Fruit fly (Drosophila melanogaster) whole organism, embryonic: ENCODE results near the gene CG31495.

Source experiments
- Atf-2 ChIP-seq: fragments of 200-800 bp; sonication (Bioruptor generic); optimal IDR thresholded peaks from 2 replicates; lab custom pipeline; 2016; ENCODE audit warnings: missing biosample characterization, missing genetic modification characterization
- CG10267 ChIP-seq: fragments of 200-800 bp; sonication (Bioruptor generic); optimal IDR thresholded peaks from 2 replicates; lab custom pipeline; 2018; ENCODE audit warnings: missing biosample characterization, mild to moderate bottlenecking, missing genetic modification characterization, moderate library complexity
- CG11093 ChIP-seq: fragments of 200-800 bp; sonication (Bioruptor generic); IDR thresholded peaks from 3 replicates; pipeline ENCODE4 v1.3.6; 2022; ENCODE audit warnings: missing biosample characterization, missing genetic modification characterization
- CG13296 ChIP-seq: fragments of 200-800 bp; sonication (Bioruptor generic); optimal IDR thresholded peaks from 3 replicates; lab custom pipeline; 2018; ENCODE audit warnings: missing biosample characterization, mild to moderate bottlenecking, missing genetic modification characterization
- CG13775 ChIP-seq: fragments of 200-800 bp; sonication (Bioruptor generic); optimal IDR thresholded peaks from 3 replicates; lab custom pipeline; 2017; ENCODE audit warnings: missing biosample characterization, mild to moderate bottlenecking, missing genetic modification characterization
- CG1603 ChIP-seq: fragments of 200-800 bp; sonication (Bioruptor generic); optimal IDR thresholded peaks from 2 replicates; lab custom pipeline; 2019; ENCODE audit warnings: missing biosample characterization, mild to moderate bottlenecking, missing genetic modification characterization, moderate library complexity
- CG17361 ChIP-seq: fragments of 200-800 bp; sonication (Bioruptor generic); IDR thresholded peaks from 3 replicates; pipeline ENCODE4 v1.3.6; 2022; ENCODE audit warnings: missing biosample characterization, missing genetic modification characterization
- CG18262 ChIP-seq: fragments of 200-800 bp; optimal IDR thresholded peaks from 3 replicates; lab custom pipeline; 2019; ENCODE audit warnings: missing biosample characterization, mild to moderate bottlenecking, missing genetic modification characterization, moderate library complexity
- CG2875 ChIP-seq: fragments of 200-800 bp; sonication (Bioruptor generic); optimal IDR thresholded peaks from 2 replicates; lab custom pipeline; 2017; ENCODE audit warnings: missing biosample characterization, mild to moderate bottlenecking, missing genetic modification characterization, missing genetic modification reagents
- CG30403 ChIP-seq: fragments of 200-800 bp; sonication (Bioruptor generic); optimal IDR thresholded peaks from 3 replicates; lab custom pipeline; 2016; ENCODE audit warnings: missing biosample characterization, missing genetic modification characterization
- CG3065 ChIP-seq: fragments of 200-800 bp; sonication (Bioruptor generic); optimal IDR thresholded peaks from 2 replicates; lab custom pipeline; 2016; ENCODE audit warnings: missing biosample characterization, missing genetic modification characterization
- CG4360 ChIP-seq: fragments of 200-800 bp; sonication (Bioruptor generic); IDR thresholded peaks from 2 replicates; pipeline ENCODE4 v1.3.6; 2022; ENCODE audit warnings: missing biosample characterization, missing genetic modification characterization
- CG8281 ChIP-seq: fragments of 200-800 bp; sonication (Bioruptor generic); optimal IDR thresholded peaks from 2 replicates; lab custom pipeline; 2018; ENCODE audit warnings: missing biosample characterization, mild to moderate bottlenecking, missing genetic modification characterization, moderate library complexity
- CG8765 ChIP-seq: fragments of 200-800 bp; sonication (Bioruptor generic); IDR thresholded peaks from 2 replicates; pipeline ENCODE4 v1.3.6; 2022; ENCODE audit warnings: missing biosample characterization, missing genetic modification characterization
- CG9817 ChIP-seq: fragments of 200-800 bp; sonication (Bioruptor generic); optimal IDR thresholded peaks from 2 replicates; lab custom pipeline; 2018; ENCODE audit warnings: missing biosample characterization, mild to moderate bottlenecking, missing genetic modification characterization, moderate library complexity
- HLH3B ChIP-seq: fragments of 200-800 bp; sonication (Bioruptor generic); IDR thresholded peaks from 2 replicates; pipeline ENCODE4 v1.3.6; 2022; ENCODE audit warnings: missing biosample characterization, missing genetic modification characterization
- HLHmδ ChIP-seq: fragments of 200-800 bp; sonication (Bioruptor generic); optimal IDR thresholded peaks from 2 replicates; lab custom pipeline; 2018; ENCODE audit warnings: missing biosample characterization, mild to moderate bottlenecking, missing genetic modification characterization, moderate library complexity
- Jarid2 ChIP-seq: fragments of 200-800 bp; sonication (Bioruptor generic); optimal IDR thresholded peaks from 3 replicates; lab custom pipeline; 2017; ENCODE audit warnings: mild to moderate bottlenecking, missing biosample characterization, missing genetic modification reagents, missing genetic modification characterization
- NFAT ChIP-seq: fragments of 200-800 bp; sonication (Bioruptor generic); IDR thresholded peaks from 2 replicates; pipeline ENCODE4 v1.3.6; 2022; ENCODE audit warnings: missing biosample characterization, missing genetic modification characterization
- NfI ChIP-seq: fragments of 200-800 bp; sonication (Bioruptor generic); optimal IDR thresholded peaks from 3 replicates; lab custom pipeline; 2018; ENCODE audit warnings: missing biosample characterization, mild to moderate bottlenecking, missing genetic modification characterization, moderate library complexity
- Oli ChIP-seq: fragments of 200-800 bp; sonication (Bioruptor generic); optimal IDR thresholded peaks from 2 replicates; lab custom pipeline; 2018; ENCODE audit warnings: missing biosample characterization, mild to moderate bottlenecking, missing genetic modification characterization, moderate library complexity
- Stat92E ChIP-seq, 3 experiments: fragments of >200 bp in 2 of 3; fragments of 200-800 bp in 1 of 3; sonication (Bioruptor generic) in 1 of 3; optimal IDR thresholded peaks; 2 replicates each; lab custom pipeline; 2017 to 2019; ENCODE audit warnings: missing biosample characterization in 3 of 3, missing genetic modification characterization in 3 of 3, mild to moderate bottlenecking in 1 of 3, moderate library complexity in 1 of 3
- Vsx1 ChIP-seq: fragments of 200-800 bp; sonication (Bioruptor generic); optimal IDR thresholded peaks from 2 replicates; lab custom pipeline; 2017; ENCODE audit warnings: missing biosample characterization, mild to moderate bottlenecking, missing genetic modification characterization, missing genetic modification reagents
- abd-A ChIP-seq: fragments of 200-800 bp; sonication (Bioruptor generic); optimal IDR thresholded peaks from 3 replicates; lab custom pipeline; 2019; ENCODE audit warnings: missing biosample characterization, mild to moderate bottlenecking, missing genetic modification characterization, moderate library complexity
- bab2 ChIP-seq: fragments of 200-800 bp; sonication (Bioruptor generic); optimal IDR thresholded peaks from 2 replicates; lab custom pipeline; 2016; ENCODE audit warnings: missing biosample characterization, missing genetic modification characterization
- bowl ChIP-seq: fragments of 200-800 bp; sonication (Bioruptor generic); IDR thresholded peaks from 2 replicates; pipeline ENCODE4 v1.3.6; 2022; ENCODE audit warnings: missing biosample characterization, missing genetic modification characterization
- btn ChIP-seq: fragments of 200-800 bp; sonication (Bioruptor generic); optimal IDR thresholded peaks from 2 replicates; lab custom pipeline; 2016; ENCODE audit warnings: missing biosample characterization, missing genetic modification characterization
- cg ChIP-seq: fragments of 200-800 bp; sonication (Bioruptor generic); optimal IDR thresholded peaks from 3 replicates; lab custom pipeline; 2019; ENCODE audit warnings: missing biosample characterization, mild to moderate bottlenecking, missing genetic modification characterization, moderate library complexity
- danr ChIP-seq: fragments of 200-800 bp; sonication (Bioruptor generic); IDR thresholded peaks from 2 replicates; pipeline ENCODE4 v1.3.6; 2022; ENCODE audit warnings: missing biosample characterization, missing genetic modification characterization
- eve ChIP-seq, 2 experiments: fragments of >200 bp; optimal IDR thresholded peaks; 2 replicates each; lab custom pipeline; 2017; ENCODE audit warnings: missing biosample characterization in 2 of 2, missing genetic modification characterization in 2 of 2
- fd102C ChIP-seq: fragments of 200-800 bp; sonication (Bioruptor generic); optimal IDR thresholded peaks from 2 replicates; lab custom pipeline; 2018; ENCODE audit warnings: missing biosample characterization, mild to moderate bottlenecking, missing genetic modification characterization, moderate library complexity
- grn ChIP-seq: fragments of 200-800 bp; sonication (Bioruptor generic); optimal IDR thresholded peaks from 3 replicates; lab custom pipeline; 2017; ENCODE audit warnings: missing biosample characterization, missing genetic modification characterization
- gsb-n ChIP-seq: fragments of 200-800 bp; sonication (Bioruptor generic); optimal IDR thresholded peaks from 3 replicates; lab custom pipeline; 2018; ENCODE audit warnings: missing biosample characterization, mild to moderate bottlenecking, missing genetic modification characterization
- klu ChIP-seq: fragments of 200-800 bp; sonication (Bioruptor generic); IDR thresholded peaks from 2 replicates; pipeline ENCODE4 v1.3.6; 2022; ENCODE audit warnings: missing biosample characterization, missing genetic modification characterization
- mld ChIP-seq: fragments of 200-800 bp; sonication (Bioruptor generic); IDR thresholded peaks from 3 replicates; pipeline ENCODE4 v1.3.6; 2022; ENCODE audit warnings: missing biosample characterization, missing genetic modification characterization; ENCODE audit not compliant: partially characterized antibody
- nmo ChIP-seq: fragments of 200-800 bp; sonication (Bioruptor generic); optimal IDR thresholded peaks from 2 replicates; lab custom pipeline; 2018; ENCODE audit warnings: missing biosample characterization, mild to moderate bottlenecking, missing genetic modification characterization, moderate library complexity
- onecut ChIP-seq: fragments of 200-800 bp; sonication (Bioruptor generic); IDR thresholded peaks from 2 replicates; pipeline ENCODE4 v1.3.6; 2022; ENCODE audit warnings: missing biosample characterization, missing genetic modification characterization
- otp ChIP-seq: fragments of 200-800 bp; sonication (Bioruptor generic); IDR thresholded peaks from 3 replicates; pipeline ENCODE4, ENCODE4 v1.3.6; 2022; ENCODE audit warnings: missing biosample characterization, missing genetic modification characterization
- p53 ChIP-seq: fragments of 200-800 bp; sonication (Bioruptor generic); optimal IDR thresholded peaks from 2 replicates; lab custom pipeline; 2016; ENCODE audit warnings: missing biosample characterization, missing genetic modification characterization
- pb ChIP-seq: fragments of 200-800 bp; sonication (Bioruptor generic); optimal IDR thresholded peaks from 3 replicates; lab custom pipeline; 2016; ENCODE audit warnings: missing biosample characterization, missing genetic modification characterization
- phol ChIP-seq: fragments of 200-800 bp; sonication (Bioruptor generic); optimal IDR thresholded peaks from 3 replicates; lab custom pipeline; 2018; ENCODE audit warnings: missing biosample characterization, mild to moderate bottlenecking, missing genetic modification characterization, moderate library complexity
- seq ChIP-seq: fragments of 200-800 bp; sonication (Bioruptor generic); IDR thresholded peaks from 2 replicates; pipeline ENCODE4 v1.3.6; 2022; ENCODE audit warnings: missing biosample characterization, missing genetic modification characterization
- sima ChIP-seq: fragments of 200-800 bp; sonication (Bioruptor generic); optimal IDR thresholded peaks from 2 replicates; lab custom pipeline; 2016; ENCODE audit warnings: missing biosample characterization, missing genetic modification characterization
- slou ChIP-seq: fragments of 200-800 bp; sonication (Bioruptor generic); optimal IDR thresholded peaks from 3 replicates; lab custom pipeline; 2016; ENCODE audit warnings: missing biosample characterization, missing genetic modification characterization
- tio ChIP-seq: fragments of 200-800 bp; sonication (Bioruptor generic); optimal IDR thresholded peaks from 2 replicates; lab custom pipeline; 2017; ENCODE audit warnings: missing biosample characterization, missing genetic modification characterization, inconsistent platforms
- trem ChIP-seq: fragments of 200-800 bp; optimal IDR thresholded peaks from 3 replicates; lab custom pipeline; 2019; ENCODE audit warnings: missing biosample characterization, mild to moderate bottlenecking, missing genetic modification characterization, moderate library complexity
- ttk ChIP-seq: fragments of 200-800 bp; sonication (Bioruptor generic); IDR thresholded peaks from 2 replicates; pipeline ENCODE4 v2.1.2; 2022; ENCODE audit warnings: missing biosample characterization, missing genetic modification characterization
- unpg ChIP-seq: fragments of 200-800 bp; sonication (Bioruptor generic); optimal IDR thresholded peaks from 3 replicates; lab custom pipeline; 2018; ENCODE audit warnings: missing biosample characterization, mild to moderate bottlenecking, missing genetic modification characterization, moderate library complexity
- z ChIP-seq: fragments of 200-800 bp; sonication (Bioruptor generic); IDR thresholded peaks from 3 replicates; pipeline ENCODE4 v1.3.6; 2022; ENCODE audit warnings: missing biosample characterization, missing genetic modification characterization
- zf30C ChIP-seq: fragments of 200-800 bp; sonication (Bioruptor generic); optimal IDR thresholded peaks from 3 replicates; lab custom pipeline; 2018; ENCODE audit warnings: missing biosample characterization, mild to moderate bottlenecking, missing genetic modification characterization

The CG31495 gene

dm6 chr3R:13815566-13816374 lies 24.0 kb downstream of the CG31495 start (continued):
- TF ChIP-seq CG30403 (GFP tag; lab: Kevin White, UChicago) (peak; percentile 12), gsb-n (tag; lab: Kevin White, UChicago) (no peak), NFAT (GFP tag; lab: Robert Waterston, UW) (no peak), bab2 (GFP tag; lab: Kevin White, UChicago) (no peak), Vsx1 (GFP tag; lab: Kevin White, UChicago) (no peak), CG8281 (tag; lab: Kevin White, UChicago) (no peak), slou (GFP tag; lab: Kevin White, UChicago) (no peak), grn (GFP tag; lab: Kevin White, UChicago) (no peak), Atf-2 (GFP tag; lab: Kevin White, UChicago) (no peak), p53 (GFP tag; lab: Kevin White, UChicago) (no peak), CG2875 (GFP tag; lab: Kevin White, UChicago) (no peak), Stat92E (GFP tag; optimal IDR thresholded peaks at IDR 0.05; lab: Kevin White, UChicago) (no peak), NfI (GFP tag; lab: Kevin White, UChicago) (no peak), Oli (tag; lab: Kevin White, UChicago) (peak; percentile 15), CG3065 (GFP tag; lab: Kevin White, UChicago) (no peak), Jarid2 (GFP tag; lab: Kevin White, UChicago) (no peak), otp (GFP tag; lab: Robert Waterston, UW) (no peak), seq (GFP tag; lab: Robert Waterston, UW) (no peak), klu (GFP tag; lab: Robert Waterston, UW) (no peak), sima (no peak), danr (GFP tag; lab: Robert Waterston, UW) (no peak), cg (GFP tag; lab: Kevin White, UChicago) (no peak), zf30C (GFP tag; lab: Kevin White, UChicago) (no peak), CG13775 (no peak), fd102C (GFP tag; lab: Kevin White, UChicago) (no peak), btn (no peak), CG8765 (no peak), CG18262 (tag; lab: Kevin White, UChicago) (peak; percentile 1), ttk (no peak), HLHmδ (GFP tag; lab: Kevin White, UChicago) (no peak), unpg (no peak), CG9817 (tag; lab: Kevin White, UChicago) (no peak), CG11093 (GFP tag; lab: Robert Waterston, UW) (no peak), trem (no peak), eve (GFP tag; optimal IDR thresholded peaks at IDR 0.05; lab: Kevin White, UChicago) (peak in 1 of 2 experiments; percentile 51), CG13296 (GFP tag; lab: Kevin White, UChicago) (no peak), CG1603 (tag; lab: Kevin White, UChicago) (no peak), bowl (no peak), nmo (GFP tag; lab: Kevin White, UChicago) (peak; percentile 29), HLH3B (no peak), z (GFP tag; lab: Robert Waterston, UW) (peak; percentile 54; the same call in 1 of the 3 replicates), tio (GFP tag; lab: Kevin White, UChicago) (no peak), CG10267 (no peak), abd-A (tag; lab: Kevin White, UChicago) (no peak), phol (tag; lab: Kevin White, UChicago) (peak; percentile 18), mld (GFP tag; lab: Robert Waterston, UW) (no peak), pb (GFP tag; lab: Kevin White, UChicago) (no peak), CG17361 (GFP tag; lab: Robert Waterston, UW) (peak; percentile 44; the same call in 1 of the 3 replicates), CG4360 (GFP tag; lab: Robert Waterston, UW) (no peak), onecut (GFP tag; lab: Robert Waterston, UW) (no peak)
